Fruit fly (Drosophila melanogaster): ENCODE measurements around the gene CG10359.

dm6 chr3L:3639324-3639723, 27.3 kb downstream of the CG10359 start:
- TF ChIP-seq CG8478 (optimal IDR thresholded peaks at IDR 0.05): no peak
- TF ChIP-seq CTCF (optimal IDR thresholded peaks at IDR 0.05): no peak
